Fruit fly (Drosophila melanogaster): ENCODE measurements around the gene CG44774.

CG44774 gene

DNA sequence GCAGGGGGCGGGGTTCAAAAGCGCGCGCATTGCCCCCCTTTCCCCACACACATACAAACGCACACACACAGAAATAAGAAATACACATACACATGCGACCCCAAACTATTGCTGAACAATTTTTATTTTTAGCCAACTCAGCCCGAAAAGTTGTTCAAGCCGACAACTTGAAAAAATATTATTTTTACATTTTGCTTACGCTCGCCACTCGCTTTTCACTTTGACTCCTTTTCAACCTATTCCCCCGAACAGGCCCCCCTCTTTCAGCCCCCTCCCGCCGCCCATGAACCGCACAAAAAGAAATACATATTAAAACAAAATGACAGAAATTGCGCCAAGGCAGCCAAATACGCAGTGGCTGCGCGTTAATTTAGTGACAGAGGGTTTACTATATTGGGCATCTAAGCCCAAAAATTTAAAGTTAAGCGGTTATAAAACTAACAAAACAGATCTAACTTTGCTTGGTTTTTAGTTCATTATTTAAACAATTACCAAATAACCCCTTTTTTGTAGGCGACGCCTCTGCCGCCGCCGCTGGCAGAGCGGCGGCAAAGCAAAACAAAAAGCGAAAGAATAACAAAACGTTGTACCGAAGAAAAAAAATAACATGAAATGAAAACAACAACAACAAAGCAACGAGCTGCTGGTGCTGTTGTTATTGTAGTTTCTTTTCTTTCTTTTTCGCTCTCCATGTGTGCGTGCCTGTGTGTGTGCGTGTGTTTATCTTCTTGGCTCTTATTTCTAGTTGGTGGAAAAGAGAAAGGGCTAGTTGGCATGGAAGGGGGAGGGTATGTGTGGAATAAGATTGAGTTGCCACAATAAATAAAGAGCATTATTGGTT, 27.7 kb downstream of the CG44774 start (continued):
- TF ChIP-seq Drgx (GFP tag; IDR thresholded peaks at IDR 0.05) (peak; percentile 100), Xbp1 (GFP tag; optimal IDR thresholded peaks at IDR 0.05) (peak; percentile 100), Sry-β (GFP tag; optimal IDR thresholded peaks at IDR 0.05) (peak; percentile 79), sqz (GFP tag; optimal IDR thresholded peaks at IDR 0.05) (peak; percentile 100), Dip2 (GFP tag; IDR thresholded peaks at IDR 0.05) (peak; percentile 82), CG17359 (tag; optimal IDR thresholded peaks at IDR 0.05) (peak; percentile 100), cwo (GFP tag; optimal IDR thresholded peaks at IDR 0.05) (peak; percentile 99), CG1529 (GFP tag; optimal IDR thresholded peaks at IDR 0.05) (peak; percentile 99), CG14050 (GFP tag; IDR thresholded peaks at IDR 0.05) (peak; percentile 100), CG6765 (GFP tag; optimal IDR thresholded peaks at IDR 0.05) (peak; percentile 100), CG31441 (GFP tag; IDR thresholded peaks at IDR 0.05) (peak; percentile 100), CG2202 (tag; optimal IDR thresholded peaks at IDR 0.05) (peak; percentile 99), Hr39 (optimal IDR thresholded peaks at IDR 0.05) (no peak), tx (GFP tag; optimal IDR thresholded peaks at IDR 0.05) (peak; percentile 99), croc (GFP tag; conservative IDR thresholded peaks at IDR 0.05) (peak; percentile 100), crp (GFP tag; optimal IDR thresholded peaks at IDR 0.05) (peak; percentile 32 to 79), Usf (GFP tag; optimal IDR thresholded peaks at IDR 0.05) (peak; percentile 100), wek (GFP tag; optimal IDR thresholded peaks at IDR 0.05) (peak; percentile 98), CG10979 (tag; optimal IDR thresholded peaks at IDR 0.05) (peak; percentile 100), Chrac-16 (GFP tag; optimal IDR thresholded peaks at IDR 0.05) (peak; percentile 100), CG15073 (GFP tag; optimal IDR thresholded peaks at IDR 0.05) (peak; percentile 94), danr (GFP tag; IDR thresholded peaks at IDR 0.05) (peak; percentile 99), CG11504 (tag; optimal IDR thresholded peaks at IDR 0.05) (peak; percentile 99), CG18262 (tag; optimal IDR thresholded peaks at IDR 0.05) (peak; percentile 100), CG10543 (GFP tag; optimal IDR thresholded peaks at IDR 0.05) (peak; percentile 99), Trl (optimal IDR thresholded peaks at IDR 0.05) (peak in 1 of 2 experiments; percentile 5), Trl (GFP tag; optimal IDR thresholded peaks at IDR 0.05) (peak; percentile 100), otp (GFP tag; IDR thresholded peaks at IDR 0.05) (peak; percentile 100), Rx (GFP tag; IDR thresholded peaks at IDR 0.05) (peak; percentile 99), CG8290 (GFP tag; optimal IDR thresholded peaks at IDR 0.05) (peak; percentile 99), CG8290 (tag; optimal IDR thresholded peaks at IDR 0.05) (peak; percentile 96 to 99), CG7271 (tag; optimal IDR thresholded peaks at IDR 0.05) (peak; percentile 99), CG16863 (GFP tag; optimal IDR thresholded peaks at IDR 0.05) (peak; percentile 99), CG12391 (tag; optimal IDR thresholded peaks at IDR 0.05) (peak; percentile 100), Dp (GFP tag; optimal IDR thresholded peaks at IDR 0.05) (peak; percentile 55), CG2712 (tag; optimal IDR thresholded peaks at IDR 0.05) (peak; percentile 100), CG12071 (GFP tag; optimal IDR thresholded peaks at IDR 0.05) (peak; percentile 100), Camta (GFP tag; optimal IDR thresholded peaks at IDR 0.05) (peak; percentile 100), CG16813 (GFP tag; IDR thresholded peaks at IDR 0.05; ENCODE audit: partially characterized antibody) (no peak), mirr (GFP tag; optimal IDR thresholded peaks at IDR 0.05) (peak; percentile 99), E2f2 (GFP tag; IDR thresholded peaks at IDR 0.05) (peak; percentile 94), CG11093 (GFP tag; IDR thresholded peaks at IDR 0.05) (peak; percentile 100), Elba2 (GFP tag; optimal IDR thresholded peaks at IDR 0.05) (peak; percentile 93), CG6254 (GFP tag; optimal IDR thresholded peaks at IDR 0.05) (peak; percentile 98), gcm (GFP tag; optimal IDR thresholded peaks at IDR 0.05) (peak; percentile 100), Nf-YA (GFP tag; IDR thresholded peaks at IDR 0.05) (peak; percentile 99), vfl (GFP tag; optimal IDR thresholded peaks at IDR 0.05) (peak; percentile 100), CG18764 (GFP tag; optimal IDR thresholded peaks at IDR 0.05) (peak; percentile 99), crol (GFP tag; IDR thresholded peaks at IDR 0.05) (peak; percentile 94), repo (GFP tag; optimal IDR thresholded peaks at IDR 0.05) (peak; percentile 99)
